Worm (Caenorhabditis elegans) whole organism, young adult: ENCODE data around the gene F57G8.7.
A peak's percentile ranks its signal among the peaks of the same experiment; 100 is the strongest.
"Not testable (repeated sequence)": the region's sequence is repeated elsewhere in the genome, so short reads cannot be mapped to it uniquely, and the experiment has no call there.

Experiments
- B0035.1 ChIP-seq: sonication (generic microtip); optimal IDR thresholded peaks from 2 replicates; lab custom pipeline; 2016; ENCODE audit warnings: missing genetic modification characterization, mild to moderate bottlenecking, missing compliant biosample characterization, missing genotype, missing genetic modification reagents
- B0261.1 ChIP-seq: sonication (generic microtip); optimal IDR thresholded peaks from 2 replicates; lab custom pipeline; 2016; ENCODE audit warnings: mild to moderate bottlenecking, missing genetic modification characterization, moderate library complexity, missing compliant biosample characterization
- D2030.7 ChIP-seq: fragments of 200-800 bp; sonication (Bioruptor generic); IDR thresholded peaks from 2 replicates; pipeline ENCODE4 v1.3.6; 2022; ENCODE audit warnings: missing genetic modification reagents, missing genetic modification characterization, missing compliant biosample characterization
- F23B12.7 ChIP-seq: sonication (generic microtip); optimal IDR thresholded peaks from 2 replicates; lab custom pipeline; 2017; ENCODE audit warnings: missing genetic modification characterization, mild to moderate bottlenecking, missing compliant biosample characterization, antibody characterized with exemption, moderate library complexity; ENCODE audit not compliant: insufficient read depth
- F49E8.2 ChIP-seq: sonication (generic microtip); optimal IDR thresholded peaks from 3 replicates; lab custom pipeline; 2017; ENCODE audit warnings: missing genetic modification characterization, mild to moderate bottlenecking, missing compliant biosample characterization, antibody characterized with exemption, moderate library complexity; ENCODE audit not compliant: insufficient read depth
- Y56A3A.18 ChIP-seq: fragments of 200-800 bp; sonication (Bioruptor generic); IDR thresholded peaks from 2 replicates; pipeline ENCODE4 v1.3.6; 2022; ENCODE audit warnings: missing genetic modification reagents, missing genetic modification characterization, missing compliant biosample characterization
- Y95B8A.8 ChIP-seq: fragments of 200-800 bp; sonication (Bioruptor generic); IDR thresholded peaks from 2 replicates; pipeline ENCODE4 v1.3.6; 2022; ENCODE audit warnings: missing genetic modification reagents, missing genetic modification characterization, missing compliant biosample characterization
- athp-1 ChIP-seq: sonication (generic microtip); optimal IDR thresholded peaks from 2 replicates; lab custom pipeline; 2017; ENCODE audit warnings: mild to moderate bottlenecking, missing genetic modification characterization, missing compliant biosample characterization
- attf-6 ChIP-seq: fragments of 200-800 bp; sonication (Bioruptor generic); IDR thresholded peaks from 2 replicates; pipeline ENCODE4 v1.3.6; 2022; ENCODE audit warnings: missing genetic modification reagents, missing genetic modification characterization, missing compliant biosample characterization
- bed-2 ChIP-seq: fragments of 200-800 bp; sonication (Bioruptor generic); IDR thresholded peaks from 2 replicates; pipeline ENCODE4 v1.3.6; 2022; ENCODE audit warnings: missing genetic modification reagents, missing genetic modification characterization, missing compliant biosample characterization
- ceh-100 ChIP-seq: fragments of 200-800 bp; sonication (Bioruptor generic); IDR thresholded peaks from 2 replicates; pipeline ENCODE4 v1.3.6; 2022; ENCODE audit warnings: missing genetic modification reagents, missing genetic modification characterization, missing compliant biosample characterization
- ceh-40 ChIP-seq: fragments of 200-800 bp; sonication (Bioruptor generic); IDR thresholded peaks from 2 replicates; pipeline ENCODE4 v1.3.6; 2022; ENCODE audit warnings: missing genetic modification characterization, missing compliant biosample characterization
- chd-7 ChIP-seq: sonication (generic microtip); optimal IDR thresholded peaks from 2 replicates; lab custom pipeline; 2016; ENCODE audit warnings: mild to moderate bottlenecking, missing genetic modification characterization, moderate library complexity, missing compliant biosample characterization
- die-1 ChIP-seq: sonication (generic microtip); optimal IDR thresholded peaks from 2 replicates; lab custom pipeline; 2016; ENCODE audit warnings: missing genotype, mild to moderate bottlenecking, missing genetic modification characterization, missing compliant biosample characterization
- dox-1 ChIP-seq: fragments of 200-800 bp; sonication (Bioruptor generic); IDR thresholded peaks from 2 replicates; pipeline ENCODE4 v1.3.6; 2022; ENCODE audit warnings: missing genetic modification reagents, missing genetic modification characterization, missing compliant biosample characterization
- efl-1 ChIP-seq: fragments of 150-350 bp; optimal IDR thresholded peaks from 2 replicates; lab custom pipeline; 2014; ENCODE audit warnings: missing biosample characterization, missing genetic modification reagents, missing genetic modification characterization
- egl-44 ChIP-seq: fragments of 200-800 bp; sonication (Bioruptor generic); IDR thresholded peaks from 2 replicates; pipeline ENCODE4 v1.3.6; 2022; ENCODE audit warnings: missing genetic modification reagents, missing genetic modification characterization, missing compliant biosample characterization
- ekl-4 ChIP-seq: fragments of 200-800 bp; sonication (Bioruptor generic); IDR thresholded peaks from 2 replicates; pipeline ENCODE4 v1.3.6; 2022; ENCODE audit warnings: missing genetic modification reagents, missing genetic modification characterization, missing compliant biosample characterization
- hmg-1.2 ChIP-seq: fragments of 200-800 bp; sonication (Bioruptor generic); IDR thresholded peaks from 2 replicates; pipeline ENCODE4 v1.3.6; 2022; ENCODE audit warnings: missing genetic modification reagents, missing genetic modification characterization, missing compliant biosample characterization
- let-607 ChIP-seq, 2 experiments: fragments of 200-800 bp in 1 of 2; sonication (Bioruptor generic) in 1 of 2; sonication (generic microtip) in 1 of 2; optimal IDR thresholded peaks; 2 replicates each; lab custom pipeline; 2016 to 2018; ENCODE audit warnings: mild to moderate bottlenecking in 2 of 2, missing compliant biosample characterization in 2 of 2, missing genetic modification characterization in 2 of 2, moderate library complexity in 2 of 2, missing genotype in 1 of 2
- lin-26 ChIP-seq: fragments of 200-800 bp; sonication (Bioruptor generic); IDR thresholded peaks from 2 replicates; pipeline ENCODE4 v1.3.6; 2022; ENCODE audit warnings: missing genetic modification reagents, missing genetic modification characterization, missing compliant biosample characterization
- lin-40 ChIP-seq: sonication (generic microtip); optimal IDR thresholded peaks from 2 replicates; lab custom pipeline; 2016; ENCODE audit warnings: missing genetic modification characterization, mild to moderate bottlenecking, missing compliant biosample characterization, missing genotype, missing genetic modification reagents
- madf-10 ChIP-seq: sonication (generic microtip); optimal IDR thresholded peaks from 2 replicates; lab custom pipeline; 2016; ENCODE audit warnings: mild to moderate bottlenecking, missing genetic modification characterization, missing compliant biosample characterization
- mcd-1 ChIP-seq: fragments of 200-800 bp; sonication (Bioruptor generic); IDR thresholded peaks from 2 replicates; pipeline ENCODE4 v1.3.6; 2022; ENCODE audit warnings: missing genetic modification reagents, missing genetic modification characterization, missing compliant biosample characterization
- mxl-1 ChIP-seq: sonication (generic microtip); optimal IDR thresholded peaks from 2 replicates; lab custom pipeline; 2016; ENCODE audit warnings: missing genetic modification characterization, missing compliant biosample characterization
- nfyb-1 ChIP-seq: fragments of 200-800 bp; sonication (Bioruptor generic); IDR thresholded peaks from 2 replicates; pipeline ENCODE4 v1.3.6; 2022; ENCODE audit warnings: missing genetic modification reagents, missing genetic modification characterization, missing compliant biosample characterization
- nhr-80 ChIP-seq: sonication (generic microtip); optimal IDR thresholded peaks from 2 replicates; lab custom pipeline; 2016; ENCODE audit warnings: missing genetic modification characterization, missing compliant biosample characterization
- nhr-90 ChIP-seq: sonication (generic microtip); optimal IDR thresholded peaks from 2 replicates; lab custom pipeline; 2016; ENCODE audit warnings: missing genotype, mild to moderate bottlenecking, missing genetic modification characterization, missing compliant biosample characterization
- pbrm-1 ChIP-seq: fragments of 200-800 bp; sonication (Bioruptor generic); IDR thresholded peaks from 2 replicates; pipeline ENCODE4 v1.3.6; 2022; ENCODE audit warnings: missing genetic modification reagents, missing genetic modification characterization, missing compliant biosample characterization
- rec-8 ChIP-seq, 2 experiments: sonication (generic microtip); optimal IDR thresholded peaks; 2 replicates each; lab custom pipeline; 2016; ENCODE audit warnings: mild to moderate bottlenecking in 2 of 2, missing genetic modification characterization in 2 of 2, missing genetic modification reagents in 2 of 2, missing genotype in 2 of 2, missing biosample characterization in 1 of 2, missing compliant biosample characterization in 1 of 2, moderate library complexity in 1 of 2
- rpc-1 ChIP-seq, 2 experiments: fragments of 150-350 bp in 1 of 2; sonication (generic microtip) in 1 of 2; optimal IDR thresholded peaks; 2 replicates each; lab custom pipeline; 2014 to 2018; ENCODE audit warnings: missing biosample characterization in 1 of 2, missing genetic modification characterization in 1 of 2, missing genetic modification reagents in 1 of 2, missing genotype in 1 of 2
- snpc-1.1 ChIP-seq: sonication (generic microtip); optimal IDR thresholded peaks from 2 replicates; lab custom pipeline; 2017; ENCODE audit warnings: missing genetic modification characterization, mild to moderate bottlenecking, missing compliant biosample characterization, antibody characterized with exemption, moderate library complexity, missing genotype, missing genetic modification reagents; ENCODE audit not compliant: insufficient read depth
- snpc-4 ChIP-seq, 5 experiments: fragments of 150-350 bp in 1 of 5; sonication (generic microtip) in 4 of 5; optimal IDR thresholded peaks; 2 replicates each; lab custom pipeline; 2014 to 2018; ENCODE audit warnings: missing genetic modification characterization in 5 of 5, missing biosample characterization in 3 of 5, antibody characterized with exemption in 2 of 5, mild to moderate bottlenecking in 2 of 5, missing compliant biosample characterization in 2 of 5, missing genotype in 2 of 5, moderate library complexity in 2 of 5, missing genetic modification reagents in 1 of 5
- tbp1 ChIP-seq: fragments of 200-800 bp; sonication (Bioruptor generic); optimal IDR thresholded peaks from 2 replicates; lab custom pipeline; 2018; ENCODE audit warnings: mild to moderate bottlenecking, missing genetic modification characterization, missing compliant biosample characterization
- tlf-1 ChIP-seq: fragments of 200-800 bp; sonication (Bioruptor generic); optimal IDR thresholded peaks from 2 replicates; lab custom pipeline; 2018; ENCODE audit warnings: mild to moderate bottlenecking, missing genetic modification characterization, missing compliant biosample characterization
- zim-3 ChIP-seq: sonication (generic microtip); optimal IDR thresholded peaks from 2 replicates; lab custom pipeline; 2017; ENCODE audit warnings: mild to moderate bottlenecking, missing genetic modification characterization, moderate library complexity, missing compliant biosample characterization
- ztf-18 ChIP-seq: sonication (generic microtip); optimal IDR thresholded peaks from 2 replicates; lab custom pipeline; 2016; ENCODE audit warnings: missing genotype, mild to moderate bottlenecking, missing genetic modification characterization, missing compliant biosample characterization
- ztf-25 ChIP-seq: fragments of 200-800 bp; sonication (Bioruptor generic); IDR thresholded peaks from 2 replicates; pipeline ENCODE4 v1.3.6; 2022; ENCODE audit warnings: missing genetic modification reagents, missing genetic modification characterization, missing compliant biosample characterization

F57G8.7 gene

ce11 chrV:16336326-16336725 is 7.4 kb downstream of the F57G8.7 start, which contains the start of gene srw-87:
Gene srw-87, plus strand, starts transcription at chrV:16336626.
- TF ChIP-seq bed-2 (GFP tag; lab: Robert Waterston, UW) = no peak

ce11 chrV:16338287-16339092 is 9.5 kb downstream of the F57G8.7 start, which contains the start of gene slc-9B.2:
Gene slc-9B.2, plus strand, starts transcription at chrV:16339042.
- TF ChIP-seq lin-26 (GFP tag; lab: Robert Waterston, UW) = peak; percentile 81; the same call in 1 of the 2 replicates
- TF ChIP-seq zim-3 (tag; lab: Kevin White, UChicago) = peak; percentile 53
- peak; percentile 2 for TF ChIP-seq efl-1 (GFP tag; lab: Kevin White, UChicago)
- peak; percentile 54 for TF ChIP-seq mcd-1 (GFP tag; lab: Robert Waterston, UW)
- peak; percentile 60 for TF ChIP-seq ztf-18 (tag; lab: Kevin White, UChicago)
- peak; percentile 60; the same call in 1 of the 2 replicates for TF ChIP-seq Y56A3A.18 (GFP tag; lab: Robert Waterston, UW)
- TF ChIP-seq nhr-80 = peak; percentile 69
- peak; percentile 25 for TF ChIP-seq lin-40 (tag; lab: Kevin White, UChicago)
- TF ChIP-seq chd-7 (tag; lab: Kevin White, UChicago) = peak; percentile 23
- peak; percentile 75 for TF ChIP-seq B0261.1
- peak; percentile 11 for TF ChIP-seq athp-1
- peak; percentile 82 for TF ChIP-seq nfyb-1 (GFP tag; lab: Robert Waterston, UW)
- peak; percentile 48 for TF ChIP-seq hmg-1.2 (GFP tag; lab: Robert Waterston, UW)
- peak in 1 of 2 experiments; percentile 11 for TF ChIP-seq rec-8 (tag; optimal IDR thresholded peaks at IDR 0.05; lab: Kevin White, UChicago)
- TF ChIP-seq pbrm-1 (GFP tag; lab: Robert Waterston, UW) = peak; percentile 62; the same call in 1 of the 2 replicates
- TF ChIP-seq egl-44 (GFP tag; lab: Robert Waterston, UW) = 0 out of 2 replicates have a peak, but pooled peaks have one; percentile 31
- TF ChIP-seq Y95B8A.8 = 0 out of 2 replicates have a peak, but pooled peaks have one; percentile 11
- TF ChIP-seq ztf-25 (GFP tag; lab: Robert Waterston, UW) = 0 out of 2 replicates have a peak, but pooled peaks have one; percentile 40
- TF ChIP-seq die-1 = peak; percentile 46
- peak; percentile 63 for TF ChIP-seq rpc-1 (optimal IDR thresholded peaks at IDR 0.05; lab: Kevin White, UChicago)
- TF ChIP-seq rpc-1 (tag; optimal IDR thresholded peaks at IDR 0.05; lab: Kevin White, UChicago) = peak; percentile 80
- peak; percentile 85 for TF ChIP-seq tbp1
- peak; percentile 25 for TF ChIP-seq B0035.1 (tag; lab: Kevin White, UChicago)
- TF ChIP-seq D2030.7 (GFP tag; lab: Robert Waterston, UW) = peak; percentile 63
- peak; percentile 34; the same call in 1 of the 2 replicates for TF ChIP-seq ceh-40 (GFP tag; lab: Robert Waterston, UW)
- peak; percentile 10; the same call in 1 of the 2 replicates for TF ChIP-seq ceh-100 (GFP tag; lab: Robert Waterston, UW)
- TF ChIP-seq ekl-4 (GFP tag; lab: Robert Waterston, UW) = peak; percentile 66
- peak; percentile 41 for TF ChIP-seq nhr-90
- TF ChIP-seq F23B12.7 = peak; percentile 40
- not testable (repeated sequence) for TF ChIP-seq snpc-4 (GFP tag; optimal IDR thresholded peaks at IDR 0.05; lab: Kevin White, UChicago)
- peak; percentile 7 to 77 (median 42) for TF ChIP-seq snpc-4 (tag; optimal IDR thresholded peaks at IDR 0.05; lab: Kevin White, UChicago)
- peak; percentile 69; the same call in 1 of the 2 replicates for TF ChIP-seq dox-1 (GFP tag; lab: Robert Waterston, UW)
- TF ChIP-seq attf-6 (GFP tag; lab: Robert Waterston, UW) = peak; percentile 76; the same call in 1 of the 2 replicates
- TF ChIP-seq F49E8.2 (tag; lab: Kevin White, UChicago) = peak; percentile 54
- TF ChIP-seq madf-10 (tag; lab: Kevin White, UChicago) = peak; percentile 49
- peak; percentile 21 for TF ChIP-seq tlf-1
- peak in 1 of 2 experiments; percentile 24 for TF ChIP-seq let-607 (tag; optimal IDR thresholded peaks at IDR 0.05; lab: Kevin White, UChicago)
- peak; percentile 18 for TF ChIP-seq snpc-1.1 (tag; lab: Kevin White, UChicago)
- TF ChIP-seq mxl-1 = peak; percentile 16
